Worm (Caenorhabditis elegans): ENCODE data around the gene gphr-1.

- TF ChIP-seq aly-2 (tag; optimal IDR thresholded peaks at IDR 0.05) (no peak), unc-39 (tag; optimal IDR thresholded peaks at IDR 0.05) (no peak), nhr-23 (tag; optimal IDR thresholded peaks at IDR 0.05) (no peak), lin-13 (GFP tag; optimal IDR thresholded peaks at IDR 0.05) (no peak), ztf-1 (GFP tag; conservative IDR thresholded peaks at IDR 0.05) (no peak), ama-1 (optimal IDR thresholded peaks at IDR 0.05) (no peak), nhr-11 (tag; optimal IDR thresholded peaks at IDR 0.05) (no peak), mab-5 (tag; optimal IDR thresholded peaks at IDR 0.05) (no peak), snpc-4 (tag; optimal IDR thresholded peaks at IDR 0.05) (no peak), alr-1 (tag; optimal IDR thresholded peaks at IDR 0.05) (no peak), ceh-82 (tag; optimal IDR thresholded peaks at IDR 0.05) (no peak), gmeb-1 (tag; optimal IDR thresholded peaks at IDR 0.05) (no peak)
Measured at ce11 chrIII:12253342-12253741, 34.5 kb downstream of the gphr-1 start.

Measured in whole organism, L2 larva.